In genomic region chrX:5368220-5368619, ce11 we compare ENCODE assay signal across 1 worm cellular context.
TF ChIP-seq lines count a peak whose summit lies in the region.

Gene jkk-1, plus strand, starts transcription at chrX:5368468.

TF ChIP-seq in whole organism, L1 larva, 84 proteins besides CTCF, POLR2A, EP300 and RAD21 (continued from another document):
- TF ChIP-seq unc-86 (tag; optimal IDR thresholded peaks at IDR 0.05; lab: Kevin White, UChicago) (peak; percentile 29), nhr-19 (GFP tag; conservative IDR thresholded peaks at IDR 0.05; lab: Robert Waterston, UW) (no peak), nhr-20 (tag; optimal IDR thresholded peaks at IDR 0.05; lab: Kevin White, UChicago) (no peak), jun-1 (tag; optimal IDR thresholded peaks at IDR 0.05; lab: Kevin White, UChicago) (no peak), efl-3 (GFP tag; optimal IDR thresholded peaks at IDR 0.05; lab: Kevin White, UChicago) (no peak)
